Worm (Caenorhabditis elegans) whole organism, L4 larva: Measurements from ENCODE around the gene riok-3.

Source experiments
- D1046.2 ChIP-seq: fragments of 200-800 bp; sonication (Bioruptor generic); IDR thresholded peaks from 2 replicates; pipeline ENCODE4 v1.3.6; 2022; ENCODE audit warnings: missing genetic modification characterization, missing compliant biosample characterization
- F10B5.3 ChIP-seq: sonication (generic microtip); optimal IDR thresholded peaks from 2 replicates; lab custom pipeline; 2016; ENCODE audit warnings: mild to moderate bottlenecking, missing genetic modification characterization, missing compliant biosample characterization
- F37D6.2 ChIP-seq: sonication (generic microtip); optimal IDR thresholded peaks from 2 replicates; lab custom pipeline; 2016; ENCODE audit warnings: mild to moderate bottlenecking, missing genetic modification characterization, missing compliant biosample characterization
- F44E2.7 ChIP-seq: fragments of 200-800 bp; sonication (Bioruptor generic); IDR thresholded peaks from 2 replicates; pipeline ENCODE4 v2.1.2; 2022; ENCODE audit warnings: missing genetic modification characterization, missing compliant biosample characterization
- R02D3.7 ChIP-seq: fragments of 150-350 bp; sonication (generic microtip); optimal IDR thresholded peaks from 3 replicates; lab custom pipeline; 2014; ENCODE audit warnings: missing biosample characterization, missing genetic modification characterization
- aha-1 ChIP-seq: fragments of 150-350 bp; peaks from one replicate; lab custom pipeline; 2014; ENCODE audit warnings: missing biosample characterization, missing genetic modification characterization
- ama-1 ChIP-seq: fragments of 150-350 bp; optimal IDR thresholded peaks from 2 replicates; lab custom pipeline; 2014; ENCODE audit warnings: inconsistent platforms, mixed read lengths
- ces-1 ChIP-seq: fragments of 150-350 bp; sonication (generic microtip); optimal IDR thresholded peaks from 4 replicates; lab custom pipeline; 2014; ENCODE audit warnings: missing biosample characterization, missing genetic modification reagents, missing genetic modification characterization
- daf-16 ChIP-seq, 3 experiments: sonication (generic microtip); optimal IDR thresholded peaks; 2 replicates each; lab custom pipeline; 2016 to 2017; ENCODE audit warnings: missing genetic modification characterization in 3 of 3, missing genetic modification reagents in 3 of 3, mild to moderate bottlenecking in 2 of 3, missing compliant biosample characterization in 2 of 3, missing biosample characterization in 1 of 3, moderate library complexity in 1 of 3
- daf-19 ChIP-seq: fragments of 200-800 bp; sonication (Bioruptor generic); conservative IDR thresholded peaks from 2 replicates; pipeline ENCODE4 v1.3.6; 2022; ENCODE audit warnings: missing genetic modification characterization, missing compliant biosample characterization
- dmd-6 ChIP-seq: fragments of 200-800 bp; sonication (Bioruptor generic); IDR thresholded peaks from 2 replicates; pipeline ENCODE4 v1.3.6; 2022; ENCODE audit warnings: missing genetic modification reagents, missing genetic modification characterization, missing compliant biosample characterization
- duxl-1 ChIP-seq: sonication (generic microtip); optimal IDR thresholded peaks from 2 replicates; lab custom pipeline; 2016; ENCODE audit warnings: mild to moderate bottlenecking, missing genetic modification characterization, moderate library complexity, missing compliant biosample characterization; ENCODE audit not compliant: poor library complexity
- dve-1 ChIP-seq: sonication (generic microtip); optimal IDR thresholded peaks from 2 replicates; lab custom pipeline; 2017; ENCODE audit warnings: antibody characterized with exemption, mild to moderate bottlenecking, missing genetic modification characterization, missing compliant biosample characterization; ENCODE audit not compliant: insufficient read depth
- egl-43 ChIP-seq: fragments of 200-800 bp; sonication (Bioruptor generic); IDR thresholded peaks from 2 replicates; pipeline ENCODE4 v1.3.6; 2022; ENCODE audit warnings: missing genetic modification reagents, missing genetic modification characterization, missing compliant biosample characterization
- fos-1 ChIP-seq: fragments of 150-350 bp; optimal IDR thresholded peaks from 2 replicates; lab custom pipeline; 2014; ENCODE audit warnings: missing biosample characterization, missing genetic modification characterization
- hif-1 ChIP-seq, 2 experiments: sonication (generic microtip); optimal IDR thresholded peaks; 2 replicates each; lab custom pipeline; 2016 to 2017; ENCODE audit warnings: missing compliant biosample characterization in 2 of 2, missing genetic modification characterization in 2 of 2, missing genetic modification reagents in 2 of 2, missing genotype in 2 of 2, mild to moderate bottlenecking in 1 of 2
- hlh-11 ChIP-seq: fragments of 200-800 bp; sonication (Bioruptor generic); optimal IDR thresholded peaks from 2 replicates; lab custom pipeline; 2018; ENCODE audit warnings: mild to moderate bottlenecking, missing genetic modification characterization, missing compliant biosample characterization
- lim-7 ChIP-seq: fragments of 200-800 bp; sonication (Bioruptor generic); IDR thresholded peaks from 2 replicates; pipeline ENCODE4 v1.3.6; 2022; ENCODE audit warnings: missing genetic modification characterization, missing compliant biosample characterization
- lin-1 ChIP-seq: fragments of 200-800 bp; sonication (Bioruptor generic); IDR thresholded peaks from 2 replicates; pipeline ENCODE4 v1.3.6; 2022; ENCODE audit warnings: missing genetic modification reagents, missing genetic modification characterization, missing compliant biosample characterization
- lin-29 ChIP-seq: fragments of 200-800 bp; sonication (Bioruptor generic); IDR thresholded peaks from 2 replicates; pipeline ENCODE4 v1.3.6; 2022; ENCODE audit warnings: missing genetic modification reagents, missing genetic modification characterization, missing compliant biosample characterization
- lin-38 ChIP-seq: fragments of 200-800 bp; sonication (Bioruptor generic); IDR thresholded peaks from 2 replicates; pipeline ENCODE4 v1.3.6; 2022; ENCODE audit warnings: missing genetic modification reagents, missing genetic modification characterization, missing compliant biosample characterization
- lir-3 ChIP-seq: sonication (generic microtip); optimal IDR thresholded peaks from 2 replicates; lab custom pipeline; 2016; ENCODE audit warnings: mild to moderate bottlenecking, missing genetic modification characterization, missing compliant biosample characterization
- madf-5 ChIP-seq, 2 experiments: fragments of 200-800 bp; sonication (Bioruptor generic); IDR thresholded peaks; 2 replicates each; pipeline ENCODE4 v1.3.6; 2022; ENCODE audit warnings: missing compliant biosample characterization in 2 of 2, missing genetic modification characterization in 2 of 2
- mdl-1 ChIP-seq, 2 experiments: fragments of 150-350 bp in 1 of 2; sonication (generic microtip) in 1 of 2; optimal IDR thresholded peaks; 2 replicates each; lab custom pipeline; 2014 to 2017; ENCODE audit warnings: missing biosample characterization in 2 of 2, missing genetic modification characterization in 2 of 2
- mdt-29 ChIP-seq: fragments of 200-800 bp; sonication (Bioruptor generic); IDR thresholded peaks from 2 replicates; pipeline ENCODE4 v1.3.6; 2022; ENCODE audit warnings: missing genetic modification reagents, missing genetic modification characterization, missing compliant biosample characterization
- mep-1 ChIP-seq: fragments of 150-350 bp; sonication (generic microtip); optimal IDR thresholded peaks from 3 replicates; lab custom pipeline; 2014; ENCODE audit warnings: missing biosample characterization, missing genetic modification characterization
- mes-2 ChIP-seq: sonication (generic microtip); optimal IDR thresholded peaks from 2 replicates; lab custom pipeline; 2016; ENCODE audit warnings: missing genotype, mild to moderate bottlenecking, missing genetic modification characterization, missing compliant biosample characterization; ENCODE audit not compliant: poor library complexity, severe bottlenecking
- mxl-3 ChIP-seq: fragments of 200-800 bp; sonication (Bioruptor generic); optimal IDR thresholded peaks from 2 replicates; lab custom pipeline; 2018; ENCODE audit warnings: mild to moderate bottlenecking, missing genetic modification characterization, missing compliant biosample characterization
- nhr-10 ChIP-seq: fragments of 150-350 bp; optimal IDR thresholded peaks from 2 replicates; lab custom pipeline; 2014; ENCODE audit warnings: missing biosample characterization, missing genetic modification characterization
- nhr-102 ChIP-seq: sonication (generic microtip); optimal IDR thresholded peaks from 2 replicates; lab custom pipeline; 2016; ENCODE audit warnings: mild to moderate bottlenecking, missing genetic modification characterization, moderate library complexity, missing compliant biosample characterization
- nhr-11 ChIP-seq: fragments of 150-350 bp; optimal IDR thresholded peaks from 2 replicates; lab custom pipeline; 2014; ENCODE audit warnings: missing biosample characterization, missing genetic modification characterization
- nhr-25 ChIP-seq: sonication (generic microtip); optimal IDR thresholded peaks from 2 replicates; lab custom pipeline; 2017; ENCODE audit warnings: missing genetic modification characterization, mild to moderate bottlenecking, missing compliant biosample characterization, antibody characterized with exemption, moderate library complexity, borderline replicate concordance; ENCODE audit not compliant: insufficient read depth
- nhr-28 ChIP-seq: fragments of 150-350 bp; optimal IDR thresholded peaks from 2 replicates; lab custom pipeline; 2014; ENCODE audit warnings: missing biosample characterization, missing genetic modification characterization
- nhr-6 ChIP-seq: fragments of 150-350 bp; optimal IDR thresholded peaks from 2 replicates; lab custom pipeline; 2014; ENCODE audit warnings: missing biosample characterization, missing genetic modification characterization
- pha-4 ChIP-seq, 2 experiments: fragments of 150-350 bp in 1 of 2; fragments of 200-800 bp in 1 of 2; sonication (Bioruptor generic) in 1 of 2; IDR thresholded peaks in 1 of 2; optimal IDR thresholded peaks in 1 of 2; 2 replicates each; pipeline versions ENCODE4 v1.3.6 to Lab custom; 2014 to 2022; ENCODE audit warnings: missing genetic modification characterization in 2 of 2, missing genetic modification reagents in 2 of 2, missing biosample characterization in 1 of 2, missing compliant biosample characterization in 1 of 2
- saeg-2 ChIP-seq: fragments of 200-800 bp; sonication (Bioruptor generic); IDR thresholded peaks from 2 replicates; pipeline ENCODE4 v1.3.6; 2022; ENCODE audit warnings: missing genetic modification reagents, missing genetic modification characterization, missing compliant biosample characterization
- spr-3 ChIP-seq: fragments of 200-800 bp; sonication (Bioruptor generic); optimal IDR thresholded peaks from 2 replicates; lab custom pipeline; 2018; ENCODE audit warnings: mild to moderate bottlenecking, missing genetic modification characterization, missing compliant biosample characterization
- unc-130 ChIP-seq: sonication (generic microtip); optimal IDR thresholded peaks from 2 replicates; lab custom pipeline; 2016; ENCODE audit warnings: missing genetic modification reagents, missing genetic modification characterization, missing compliant biosample characterization
- unc-39 ChIP-seq: sonication (generic microtip); optimal IDR thresholded peaks from 2 replicates; lab custom pipeline; 2017; ENCODE audit warnings: missing biosample characterization, missing genetic modification characterization
- zfp-3 ChIP-seq: fragments of 200-800 bp; sonication (Bioruptor generic); conservative IDR thresholded peaks from 2 replicates; pipeline ENCODE4 v1.3.6; 2022; ENCODE audit warnings: missing genetic modification reagents, missing genetic modification characterization, missing compliant biosample characterization
- zip-2 ChIP-seq: fragments of 150-350 bp; optimal IDR thresholded peaks from 2 replicates; lab custom pipeline; 2014; ENCODE audit warnings: missing biosample characterization, missing genetic modification characterization

Gene riok-3

DNA sequence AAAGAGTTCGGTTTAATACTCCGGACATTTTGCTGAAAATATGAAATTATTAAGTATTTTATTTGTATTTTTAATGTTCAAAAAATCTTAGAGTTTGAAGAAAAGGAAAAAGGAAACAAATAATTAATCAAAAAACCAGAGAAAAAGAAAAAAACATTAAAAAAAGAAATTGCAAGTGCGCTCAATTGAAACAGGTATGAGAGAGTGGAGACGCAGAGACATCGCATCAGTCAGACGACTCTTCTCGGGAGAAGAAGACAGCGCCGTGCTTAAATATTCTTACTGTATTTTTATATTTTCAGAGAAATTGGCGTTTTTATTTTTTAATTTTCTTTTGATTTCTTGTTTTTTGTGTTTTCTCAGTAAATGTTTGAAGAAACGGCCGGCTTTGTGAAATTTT lies 43.3 kb upstream of the riok-3 start, which contains the start of gene mrpl-36 (continued):
- TF ChIP-seq mxl-3 (GFP tag; lab: Kevin White, UChicago) (no peak), nhr-28 (tag; lab: Kevin White, UChicago) (no peak)

DNA sequence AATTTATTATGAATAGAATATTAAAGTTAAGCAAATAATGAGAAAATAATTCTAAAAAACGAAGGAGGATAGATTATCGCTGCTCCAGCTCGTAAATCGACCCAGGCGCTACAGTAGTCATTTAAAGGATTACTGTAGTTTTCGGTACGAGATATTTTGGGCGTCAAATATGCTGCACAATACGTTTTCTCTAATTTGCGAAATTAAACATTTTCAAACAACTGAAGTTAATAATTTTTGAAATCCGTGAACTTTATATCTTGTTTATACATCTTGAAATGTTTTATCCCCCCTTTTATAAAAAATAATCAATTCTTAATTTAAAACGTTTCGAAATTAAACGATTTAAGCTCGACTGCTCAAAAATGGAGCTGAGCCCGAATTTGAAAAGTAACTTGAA lies 41.3 kb upstream of the riok-3 start, which contains the start of gene K11H3.2:
Gene K11H3.2, plus strand, starts transcription at position 301 of the 400 bp plus-strand sequence.
- TF ChIP-seq nhr-6 (no peak), spr-3 (GFP tag; lab: Kevin White, UChicago) (no peak), aha-1 (tag; lab: Kevin White, UChicago) (no peak), fos-1 (tag; lab: Kevin White, UChicago) (no peak), lin-1 (GFP tag; lab: Robert Waterston, UW) (no peak), lin-38 (GFP tag; lab: Robert Waterston, UW) (no peak), zip-2 (tag; lab: Kevin White, UChicago) (no peak), F44E2.7 (GFP tag; lab: Robert Waterston, UW) (no peak)
- TF ChIP-seq, all 104 proteins: peak for 0

DNA sequence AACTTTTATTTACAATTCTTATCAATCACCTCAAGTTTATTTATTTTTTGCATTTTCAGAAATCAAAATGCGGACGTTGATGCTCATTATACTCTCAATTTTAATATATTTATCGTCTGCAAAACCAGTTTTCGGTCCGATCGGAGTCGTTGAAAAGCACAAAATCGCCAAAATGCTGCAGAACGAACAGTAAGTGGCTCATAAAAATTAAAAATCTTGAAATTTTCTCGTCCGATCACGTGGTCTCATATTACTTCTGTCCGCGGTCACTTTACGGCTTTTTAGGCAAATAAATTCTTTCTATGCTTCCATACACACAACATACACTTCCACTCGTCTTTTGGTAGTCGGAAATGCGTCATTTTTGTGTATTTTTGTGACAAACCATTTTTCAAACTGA lies 38.9 kb upstream of the riok-3 start, which contains the start of gene K11H3.5:
Gene K11H3.5, plus strand, starts transcription at position 54 of the 400 bp plus-strand sequence.
- TF ChIP-seq aha-1 (tag; lab: Kevin White, UChicago) (peak; percentile 68), daf-16 (GFP tag; optimal IDR thresholded peaks at IDR 0.05; lab: Kevin White, UChicago) (no peak), daf-16 (tag; optimal IDR thresholded peaks at IDR 0.05; lab: Kevin White, UChicago) (peak; percentile 2), nhr-102 (tag; lab: Kevin White, UChicago) (no peak), madf-5 (GFP tag; IDR thresholded peaks at IDR 0.05; lab: Robert Waterston, UW) (no peak), nhr-28 (tag; lab: Kevin White, UChicago) (peak; percentile 35), mdl-1 (tag; optimal IDR thresholded peaks at IDR 0.05; lab: Kevin White, UChicago) (no peak)
- TF ChIP-seq, all 104 proteins: peak for 3

DNA sequence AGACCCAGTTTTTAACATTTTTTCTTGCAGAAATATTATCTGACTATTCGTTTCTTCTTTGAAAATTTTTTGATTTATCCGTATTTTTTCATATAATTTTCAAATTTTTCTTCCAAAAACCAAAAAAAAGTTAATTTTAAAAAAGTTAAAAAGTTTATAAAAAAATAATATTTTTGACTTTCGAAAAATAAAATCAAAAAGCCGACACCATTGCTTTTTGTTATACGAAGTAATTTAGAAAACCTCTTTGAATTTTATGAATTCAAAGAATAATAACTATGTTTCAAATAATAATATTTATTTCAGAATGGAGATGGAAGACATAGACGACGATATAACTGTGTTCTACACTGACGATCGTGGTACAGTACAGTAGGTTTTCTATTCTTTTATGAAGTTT lies 30.1 kb upstream of the riok-3 start, which contains the start of gene K11H3.8:
Gene K11H3.8, plus strand, starts transcription at position 301 of the 400 bp plus-strand sequence.
- TF ChIP-seq pha-4 (GFP tag; IDR thresholded peaks at IDR 0.05; lab: Robert Waterston, UW) (no peak), pha-4 (tag; optimal IDR thresholded peaks at IDR 0.05; lab: Kevin White, UChicago) (no peak), duxl-1 (no peak), mdt-29 (no peak), F10B5.3 (tag; lab: Kevin White, UChicago) (no peak), ces-1 (GFP tag; lab: Kevin White, UChicago) (no peak), D1046.2 (no peak), nhr-11 (no peak), saeg-2 (GFP tag; lab: Robert Waterston, UW) (no peak)

DNA sequence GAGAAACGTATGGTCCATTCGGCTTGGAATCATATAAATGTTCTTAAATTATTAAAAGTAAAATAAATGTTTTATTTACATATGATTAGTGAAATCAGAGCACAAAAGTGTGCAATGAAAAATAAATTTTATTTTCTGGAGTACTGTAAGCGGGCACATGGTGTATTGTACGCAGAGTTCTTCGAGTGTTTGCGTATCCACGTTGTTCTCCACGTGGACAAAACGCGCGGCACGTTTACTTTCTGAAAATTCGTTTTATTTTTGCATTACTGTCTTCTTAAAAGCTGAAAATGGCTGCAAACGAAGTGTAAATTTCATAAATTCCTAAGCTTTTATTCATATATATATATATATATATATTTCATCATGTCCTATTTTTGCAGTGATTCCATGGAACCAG lies 27.8 kb upstream of the riok-3 start:
- TF ChIP-seq lin-38 (GFP tag; lab: Robert Waterston, UW) (peak; percentile 42), unc-130 (peak; percentile 2), dve-1 (tag; lab: Kevin White, UChicago) (no peak), mxl-3 (GFP tag; lab: Kevin White, UChicago) (no peak)

DNA sequence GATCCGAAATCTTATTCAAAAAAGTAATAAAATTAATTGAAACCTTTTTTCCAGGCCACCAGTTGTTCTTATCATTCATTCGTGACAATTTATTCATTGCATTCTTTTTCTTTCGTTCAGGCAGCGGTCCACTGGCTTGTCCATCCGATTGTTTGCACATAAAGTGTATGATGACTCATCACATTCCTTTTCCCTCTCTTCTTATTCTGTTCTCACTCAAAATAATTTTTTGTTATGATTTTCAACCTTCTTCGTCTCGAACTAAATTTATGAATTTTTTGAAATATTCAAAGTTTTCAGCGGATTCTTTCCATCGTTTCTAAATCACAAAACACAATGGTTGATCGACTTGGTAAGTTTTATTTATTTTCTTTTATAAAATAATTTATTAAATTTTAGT lies 25.7 kb upstream of the riok-3 start, which contains the start of gene ZK632.12:
Gene ZK632.12, plus strand, starts transcription at position 301 of the 400 bp plus-strand sequence.
- no peak for TF ChIP-seq nhr-25 (tag; lab: Kevin White, UChicago)
- TF ChIP-seq zfp-3, result no peak
- TF ChIP-seq lir-3, result no peak
- no peak for TF ChIP-seq mes-2 (tag; lab: Kevin White, UChicago)
- TF ChIP-seq lin-29 (GFP tag; lab: Robert Waterston, UW), result no peak
- no peak for TF ChIP-seq mep-1
- no peak for TF ChIP-seq R02D3.7 (tag; lab: Kevin White, UChicago)
- no peak for TF ChIP-seq F37D6.2 (tag; lab: Kevin White, UChicago)
- TF ChIP-seq unc-39 (tag; lab: Kevin White, UChicago), result no peak
- no peak for TF ChIP-seq ama-1 (lab: Kevin White, UChicago)
- no peak for TF ChIP-seq daf-19
- no peak for TF ChIP-seq hif-1 (tag; optimal IDR thresholded peaks at IDR 0.05; lab: Kevin White, UChicago)
- TF ChIP-seq lin-1 (GFP tag; lab: Robert Waterston, UW), result no peak
- no peak for TF ChIP-seq lim-7 (GFP tag; lab: Robert Waterston, UW)
- TF ChIP-seq hlh-11 (tag; lab: Kevin White, UChicago), result no peak
- TF ChIP-seq dmd-6, result no peak
- TF ChIP-seq egl-43, result no peak
- no peak for TF ChIP-seq nhr-10 (tag; lab: Kevin White, UChicago)
